Worm (Caenorhabditis elegans) whole organism, midembryonic: ENCODE data around the gene F49E10.2.

Source experiments
- T22C8.4 ChIP-seq: fragments of 200-800 bp; sonication (Bioruptor generic); IDR thresholded peaks from 2 replicates; pipeline ENCODE4 v1.3.6; 2022; ENCODE audit warnings: missing genetic modification characterization, missing compliant biosample characterization
- flt-1 ChIP-seq: fragments of 200-800 bp; sonication (Bioruptor generic); IDR thresholded peaks from 2 replicates; pipeline ENCODE4 v1.3.6; 2022; ENCODE audit warnings: missing genetic modification characterization, missing compliant biosample characterization
- klf-2 ChIP-seq: fragments of 200-800 bp; sonication (Bioruptor generic); conservative IDR thresholded peaks from 2 replicates; pipeline ENCODE4 v1.3.6; 2022; ENCODE audit warnings: missing genetic modification reagents, missing genetic modification characterization, missing compliant biosample characterization
- med-1 ChIP-seq: sonication (generic microtip); optimal IDR thresholded peaks from 2 replicates; lab custom pipeline; 2017; ENCODE audit warnings: missing genetic modification characterization, mild to moderate bottlenecking, missing compliant biosample characterization, antibody characterized with exemption, missing genetic modification reagents; ENCODE audit not compliant: insufficient read depth
- ref-1 ChIP-seq: fragments of 200-800 bp; sonication (Bioruptor generic); conservative IDR thresholded peaks from 2 replicates; pipeline ENCODE4 v1.3.6; 2022; ENCODE audit warnings: missing genetic modification reagents, missing genetic modification characterization, missing compliant biosample characterization
- tab-1 ChIP-seq: fragments of 200-800 bp; sonication (Bioruptor generic); IDR thresholded peaks from 2 replicates; pipeline ENCODE4 v1.3.6; 2022; ENCODE audit warnings: missing genetic modification characterization, missing compliant biosample characterization

- TF ChIP-seq flt-1 (GFP tag; lab: Robert Waterston, UW) (no peak), T22C8.4 (GFP tag; lab: Robert Waterston, UW) (no peak), ref-1 (GFP tag; lab: Robert Waterston, UW) (no peak), klf-2 (GFP tag; lab: Robert Waterston, UW) (no peak), med-1 (GFP tag; lab: Kevin White, UChicago) (no peak), tab-1 (GFP tag; lab: Robert Waterston, UW) (no peak)
These were observed 38.1 kb upstream of the F49E10.2 start for ce11 chrX:5852113-5852512.
